Worm (Caenorhabditis elegans) whole organism, midembryonic: ENCODE measurements around the gene pud-1.2.
"Not testable (repeated sequence)": the region's sequence is repeated elsewhere in the genome, so short reads cannot be mapped to it uniquely, and the experiment has no call there.

Experiments
- T22C8.4 ChIP-seq: fragments of 200-800 bp; sonication (Bioruptor generic); IDR thresholded peaks from 2 replicates; pipeline ENCODE4 v1.3.6; 2022; ENCODE audit warnings: missing genetic modification characterization, missing compliant biosample characterization
- cog-1 ChIP-seq: sonication (generic microtip); optimal IDR thresholded peaks from 2 replicates; lab custom pipeline; 2016; ENCODE audit warnings: missing genetic modification characterization, missing compliant biosample characterization
- flt-1 ChIP-seq: fragments of 200-800 bp; sonication (Bioruptor generic); IDR thresholded peaks from 2 replicates; pipeline ENCODE4 v1.3.6; 2022; ENCODE audit warnings: missing genetic modification characterization, missing compliant biosample characterization
- klf-2 ChIP-seq: fragments of 200-800 bp; sonication (Bioruptor generic); conservative IDR thresholded peaks from 2 replicates; pipeline ENCODE4 v1.3.6; 2022; ENCODE audit warnings: missing genetic modification reagents, missing genetic modification characterization, missing compliant biosample characterization
- med-1 ChIP-seq: sonication (generic microtip); optimal IDR thresholded peaks from 2 replicates; lab custom pipeline; 2017; ENCODE audit warnings: missing genetic modification characterization, mild to moderate bottlenecking, missing compliant biosample characterization, antibody characterized with exemption, missing genetic modification reagents; ENCODE audit not compliant: insufficient read depth
- ref-1 ChIP-seq: fragments of 200-800 bp; sonication (Bioruptor generic); conservative IDR thresholded peaks from 2 replicates; pipeline ENCODE4 v1.3.6; 2022; ENCODE audit warnings: missing genetic modification reagents, missing genetic modification characterization, missing compliant biosample characterization
- tab-1 ChIP-seq: fragments of 200-800 bp; sonication (Bioruptor generic); IDR thresholded peaks from 2 replicates; pipeline ENCODE4 v1.3.6; 2022; ENCODE audit warnings: missing genetic modification characterization, missing compliant biosample characterization
- ztf-23 ChIP-seq: fragments of 200-800 bp; sonication (Bioruptor generic); IDR thresholded peaks from 2 replicates; pipeline ENCODE4 v1.3.6; 2022; ENCODE audit warnings: missing genetic modification reagents, missing genetic modification characterization, missing compliant biosample characterization
- ztf-29 ChIP-seq: fragments of 200-800 bp; sonication (Bioruptor generic); IDR thresholded peaks from 2 replicates; pipeline ENCODE4 v1.3.6; 2022; ENCODE audit warnings: missing genetic modification reagents, missing genetic modification characterization, missing compliant biosample characterization

Gene pud-1.2

ce11 chrV:2324260-2324659 is 1.9 kb upstream of the pud-1.2 start:
- TF ChIP-seq tab-1 (GFP tag; lab: Robert Waterston, UW) (no peak), T22C8.4 (GFP tag; lab: Robert Waterston, UW) (no peak), klf-2 (GFP tag; lab: Robert Waterston, UW) (no peak), ztf-29 (no peak), flt-1 (GFP tag; lab: Robert Waterston, UW) (no peak), med-1 (GFP tag; lab: Kevin White, UChicago) (no peak), ztf-23 (GFP tag; lab: Robert Waterston, UW) (no peak), ref-1 (no peak), cog-1 (tag; lab: Kevin White, UChicago) (no peak)

ce11 chrV:2321001-2321400 is 1.4 kb downstream of the pud-1.2 start, which contains the start of gene Y19D10B.6:
TSS of gene Y19D10B.6 (minus strand) at chrV:2321101.
- TF ChIP-seq med-1 (GFP tag; lab: Kevin White, UChicago); ztf-23 (GFP tag; lab: Robert Waterston, UW); T22C8.4 (GFP tag; lab: Robert Waterston, UW): not testable (repeated sequence)

ce11 chrV:2308246-2308645 is 14.1 kb downstream of the pud-1.2 start:
- TF ChIP-seq tab-1 (GFP tag; lab: Robert Waterston, UW) (no peak), klf-2 (GFP tag; lab: Robert Waterston, UW) (no peak), ref-1 (no peak), ztf-23 (GFP tag; lab: Robert Waterston, UW) (no peak), ztf-29 (no peak), flt-1 (GFP tag; lab: Robert Waterston, UW) (no peak), cog-1 (tag; lab: Kevin White, UChicago) (no peak), T22C8.4 (GFP tag; lab: Robert Waterston, UW) (no peak), med-1 (GFP tag; lab: Kevin White, UChicago) (no peak)

ce11 chrV:2306383-2306782 is 16.0 kb downstream of the pud-1.2 start:
- no peak for TF ChIP-seq ref-1
- TF ChIP-seq ztf-29: no peak
- TF ChIP-seq cog-1 (tag; lab: Kevin White, UChicago): no peak
- TF ChIP-seq T22C8.4 (GFP tag; lab: Robert Waterston, UW): no peak
- no peak for TF ChIP-seq ztf-23 (GFP tag; lab: Robert Waterston, UW)
- TF ChIP-seq med-1 (GFP tag; lab: Kevin White, UChicago): no peak
- TF ChIP-seq flt-1 (GFP tag; lab: Robert Waterston, UW): no peak
- no peak for TF ChIP-seq tab-1 (GFP tag; lab: Robert Waterston, UW)
- no peak for TF ChIP-seq klf-2 (GFP tag; lab: Robert Waterston, UW)

- no peak for TF ChIP-seq cog-1 (tag; lab: Kevin White, UChicago)
- no peak for TF ChIP-seq ref-1
- no peak for TF ChIP-seq tab-1 (GFP tag; lab: Robert Waterston, UW)
- TF ChIP-seq klf-2 (GFP tag; lab: Robert Waterston, UW): no peak
These were observed 18.6 kb downstream of the pud-1.2 start, which contains the start of gene irld-15 for ce11 chrV:2303775-2304174. TSS of gene irld-15 (minus strand) at chrV:2303875.

ce11 chrV:2300905-2301304 is 21.5 kb downstream of the pud-1.2 start, which contains the start of gene Y19D10B.8:
TSS of gene Y19D10B.8 (minus strand) at chrV:2301005.
- TF ChIP-seq T22C8.4 (GFP tag; lab: Robert Waterston, UW) (no peak), med-1 (GFP tag; lab: Kevin White, UChicago) (no peak), tab-1 (GFP tag; lab: Robert Waterston, UW) (no peak), cog-1 (tag; lab: Kevin White, UChicago) (no peak), flt-1 (GFP tag; lab: Robert Waterston, UW) (no peak), klf-2 (GFP tag; lab: Robert Waterston, UW) (no peak), ztf-29 (no peak), ref-1 (no peak), ztf-23 (GFP tag; lab: Robert Waterston, UW) (no peak)

ce11 chrV:2294577-2294976 is 27.8 kb downstream of the pud-1.2 start, which contains the start of gene nhr-226:
TSS of gene nhr-226 (plus strand) at chrV:2294877.
- TF ChIP-seq ztf-23 (GFP tag; lab: Robert Waterston, UW) (no peak), ztf-29 (no peak), klf-2 (GFP tag; lab: Robert Waterston, UW) (no peak)

- TF ChIP-seq cog-1 (tag; lab: Kevin White, UChicago): no peak
- no peak for TF ChIP-seq ref-1
- TF ChIP-seq ztf-23 (GFP tag; lab: Robert Waterston, UW): no peak
- no peak for TF ChIP-seq med-1 (GFP tag; lab: Kevin White, UChicago)
- no peak for TF ChIP-seq klf-2 (GFP tag; lab: Robert Waterston, UW)
- TF ChIP-seq ztf-29: no peak
- TF ChIP-seq T22C8.4 (GFP tag; lab: Robert Waterston, UW): no peak
- TF ChIP-seq tab-1 (GFP tag; lab: Robert Waterston, UW): no peak
- TF ChIP-seq flt-1 (GFP tag; lab: Robert Waterston, UW): no peak
These were observed 30.1 kb downstream of the pud-1.2 start, which contains the start of gene nhr-115 for ce11 chrV:2292240-2292639. TSS of gene nhr-115 (plus strand) at chrV:2292540.

- TF ChIP-seq flt-1 (GFP tag; lab: Robert Waterston, UW) (no peak), T22C8.4 (GFP tag; lab: Robert Waterston, UW) (no peak), med-1 (GFP tag; lab: Kevin White, UChicago) (no peak), ztf-23 (GFP tag; lab: Robert Waterston, UW) (no peak), klf-2 (GFP tag; lab: Robert Waterston, UW) (no peak), cog-1 (tag; lab: Kevin White, UChicago) (no peak), ztf-29 (no peak)
These were observed 32.0 kb downstream of the pud-1.2 start, which contains the start of gene nhr-225 for ce11 chrV:2290329-2290728. TSS of gene nhr-225 (minus strand) at chrV:2290474.

ce11 chrV:2285107-2285506 is 37.3 kb downstream of the pud-1.2 start, which contains the start of gene nhr-227:
TSS of gene nhr-227 (plus strand) at chrV:2285432.
- TF ChIP-seq cog-1 (tag; lab: Kevin White, UChicago) (no peak), ztf-29 (no peak), T22C8.4 (GFP tag; lab: Robert Waterston, UW) (no peak), klf-2 (GFP tag; lab: Robert Waterston, UW) (no peak), flt-1 (GFP tag; lab: Robert Waterston, UW) (no peak), ztf-23 (GFP tag; lab: Robert Waterston, UW) (no peak), tab-1 (GFP tag; lab: Robert Waterston, UW) (no peak), med-1 (GFP tag; lab: Kevin White, UChicago) (no peak)
